Fruit fly (Drosophila melanogaster): ENCODE measurements around the gene ncm.

DNA sequence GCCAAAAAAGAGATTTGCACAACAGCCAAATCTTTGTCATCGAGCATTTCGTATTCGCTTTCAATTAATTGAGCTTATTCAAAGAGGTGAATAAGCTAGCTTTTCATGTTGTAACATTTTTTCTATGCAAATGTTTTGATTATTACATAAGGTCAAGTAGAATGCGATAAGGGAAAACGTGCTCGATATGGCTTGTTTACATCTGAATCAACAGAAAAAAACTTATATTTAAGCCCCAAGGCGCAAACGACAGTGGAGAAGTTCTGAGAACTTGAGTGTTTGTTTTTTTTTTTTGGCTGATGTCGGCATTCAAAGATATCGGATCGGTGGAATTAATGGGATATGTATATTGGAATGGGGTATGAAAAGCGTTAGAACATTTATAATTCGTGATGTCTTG lies 34.2 kb upstream of the ncm start:
- TF ChIP-seq CG17806 (tag; optimal IDR thresholded peaks at IDR 0.05) (no peak), CG10348 (GFP tag; IDR thresholded peaks at IDR 0.05) (no peak), gl (tag; optimal IDR thresholded peaks at IDR 0.05) (no peak), D1 (tag; optimal IDR thresholded peaks at IDR 0.05) (no peak), CG34367 (tag; optimal IDR thresholded peaks at IDR 0.05) (no peak), Pif1B (GFP tag; optimal IDR thresholded peaks at IDR 0.05) (no peak)

Data from whole organism, pupa.